Worm (Caenorhabditis elegans) whole organism, young adult: ENCODE results near the gene pud-3.

Experiments used
- B0019.2 ChIP-seq: fragments of 200-800 bp; sonication (Bioruptor generic); conservative IDR thresholded peaks from 2 replicates; pipeline ENCODE4 v1.3.6; 2022; ENCODE audit warnings: missing genetic modification reagents, missing genetic modification characterization, missing compliant biosample characterization
- B0336.3 ChIP-seq: fragments of 200-800 bp; sonication (Bioruptor generic); IDR thresholded peaks from 2 replicates; pipeline ENCODE4 v1.3.6; 2022; ENCODE audit warnings: missing genetic modification characterization, missing compliant biosample characterization
- F22D6.2 ChIP-seq: sonication (generic microtip); optimal IDR thresholded peaks from 2 replicates; lab custom pipeline; 2016; ENCODE audit warnings: mild to moderate bottlenecking, missing genetic modification characterization, missing compliant biosample characterization
- F39B2.1 ChIP-seq: fragments of 200-800 bp; sonication (Bioruptor generic); IDR thresholded peaks from 2 replicates; pipeline ENCODE4 v1.3.6; 2022; ENCODE audit warnings: missing genetic modification reagents, missing genetic modification characterization, missing compliant biosample characterization
- F49E8.2 ChIP-seq: sonication (generic microtip); optimal IDR thresholded peaks from 3 replicates; lab custom pipeline; 2017; ENCODE audit warnings: missing genetic modification characterization, mild to moderate bottlenecking, missing compliant biosample characterization, antibody characterized with exemption, moderate library complexity; ENCODE audit not compliant: insufficient read depth
- T07F8.4 ChIP-seq: sonication (generic microtip); optimal IDR thresholded peaks from 2 replicates; lab custom pipeline; 2016; ENCODE audit warnings: mild to moderate bottlenecking, missing genetic modification characterization, moderate library complexity, missing compliant biosample characterization
- Y95B8A.8 ChIP-seq: fragments of 200-800 bp; sonication (Bioruptor generic); IDR thresholded peaks from 2 replicates; pipeline ENCODE4 v1.3.6; 2022; ENCODE audit warnings: missing genetic modification reagents, missing genetic modification characterization, missing compliant biosample characterization
- ZK185.1 ChIP-seq: sonication (generic microtip); optimal IDR thresholded peaks from 2 replicates; lab custom pipeline; 2016; ENCODE audit warnings: mild to moderate bottlenecking, missing genetic modification characterization, missing compliant biosample characterization; ENCODE audit not compliant: poor library complexity, severe bottlenecking
- athp-1 ChIP-seq: sonication (generic microtip); optimal IDR thresholded peaks from 2 replicates; lab custom pipeline; 2017; ENCODE audit warnings: mild to moderate bottlenecking, missing genetic modification characterization, missing compliant biosample characterization
- attf-6 ChIP-seq: fragments of 200-800 bp; sonication (Bioruptor generic); IDR thresholded peaks from 2 replicates; pipeline ENCODE4 v1.3.6; 2022; ENCODE audit warnings: missing genetic modification reagents, missing genetic modification characterization, missing compliant biosample characterization
- ceh-27 ChIP-seq: fragments of 200-800 bp; sonication (Bioruptor generic); optimal IDR thresholded peaks from 2 replicates; lab custom pipeline; 2018; ENCODE audit warnings: mild to moderate bottlenecking, missing genetic modification characterization, moderate library complexity, missing compliant biosample characterization
- egl-44 ChIP-seq: fragments of 200-800 bp; sonication (Bioruptor generic); IDR thresholded peaks from 2 replicates; pipeline ENCODE4 v1.3.6; 2022; ENCODE audit warnings: missing genetic modification reagents, missing genetic modification characterization, missing compliant biosample characterization
- egrh-3 ChIP-seq: fragments of 200-800 bp; sonication (Bioruptor generic); IDR thresholded peaks from 2 replicates; pipeline ENCODE4 v1.3.6; 2022; ENCODE audit warnings: missing genetic modification reagents, missing genetic modification characterization, missing compliant biosample characterization
- fkh-3 ChIP-seq: sonication (generic microtip); optimal IDR thresholded peaks from 2 replicates; lab custom pipeline; 2016; ENCODE audit warnings: mild to moderate bottlenecking, missing genetic modification characterization, missing compliant biosample characterization
- hlh-26 ChIP-seq: fragments of 200-800 bp; sonication (Bioruptor generic); conservative IDR thresholded peaks from 2 replicates; pipeline ENCODE4 v1.3.6; 2022; ENCODE audit warnings: missing genetic modification reagents, missing genetic modification characterization, missing compliant biosample characterization
- let-607 ChIP-seq, 2 experiments: fragments of 200-800 bp in 1 of 2; sonication (Bioruptor generic) in 1 of 2; sonication (generic microtip) in 1 of 2; optimal IDR thresholded peaks; 2 replicates each; lab custom pipeline; 2016 to 2018; ENCODE audit warnings: mild to moderate bottlenecking in 2 of 2, missing compliant biosample characterization in 2 of 2, missing genetic modification characterization in 2 of 2, moderate library complexity in 2 of 2, missing genotype in 1 of 2
- lsl-1 ChIP-seq: fragments of 200-800 bp; sonication (Bioruptor generic); optimal IDR thresholded peaks from 2 replicates; lab custom pipeline; 2018; ENCODE audit warnings: mild to moderate bottlenecking, missing genetic modification characterization, moderate library complexity, missing compliant biosample characterization
- lsy-27 ChIP-seq: sonication (generic microtip); optimal IDR thresholded peaks from 2 replicates; lab custom pipeline; 2017; ENCODE audit warnings: missing genetic modification characterization, mild to moderate bottlenecking, missing compliant biosample characterization, antibody characterized with exemption, missing genotype, borderline replicate concordance; ENCODE audit not compliant: insufficient read depth
- madf-10 ChIP-seq: sonication (generic microtip); optimal IDR thresholded peaks from 2 replicates; lab custom pipeline; 2016; ENCODE audit warnings: mild to moderate bottlenecking, missing genetic modification characterization, missing compliant biosample characterization
- mes-4 ChIP-seq: sonication (generic microtip); optimal IDR thresholded peaks from 2 replicates; lab custom pipeline; 2016; ENCODE audit warnings: missing genotype, missing genetic modification characterization, missing compliant biosample characterization
- mxl-1 ChIP-seq: sonication (generic microtip); optimal IDR thresholded peaks from 2 replicates; lab custom pipeline; 2016; ENCODE audit warnings: missing genetic modification characterization, missing compliant biosample characterization
- nfya-1 ChIP-seq: sonication (generic microtip); optimal IDR thresholded peaks from 2 replicates; lab custom pipeline; 2017; ENCODE audit warnings: antibody characterized with exemption, missing compliant biosample characterization, missing genetic modification characterization, borderline replicate concordance; ENCODE audit not compliant: insufficient read depth
- pbrm-1 ChIP-seq: fragments of 200-800 bp; sonication (Bioruptor generic); IDR thresholded peaks from 2 replicates; pipeline ENCODE4 v1.3.6; 2022; ENCODE audit warnings: missing genetic modification reagents, missing genetic modification characterization, missing compliant biosample characterization
- snpc-1.3 ChIP-seq: sonication (generic microtip); optimal IDR thresholded peaks from 2 replicates; lab custom pipeline; 2017; ENCODE audit warnings: missing genetic modification characterization, mild to moderate bottlenecking, missing compliant biosample characterization, antibody characterized with exemption, moderate library complexity, missing genotype, missing genetic modification reagents; ENCODE audit not compliant: insufficient read depth
- snpc-4 ChIP-seq, 5 experiments: fragments of 150-350 bp in 1 of 5; sonication (generic microtip) in 4 of 5; optimal IDR thresholded peaks; 2 replicates each; lab custom pipeline; 2014 to 2018; ENCODE audit warnings: missing genetic modification characterization in 5 of 5, missing biosample characterization in 3 of 5, antibody characterized with exemption in 2 of 5, mild to moderate bottlenecking in 2 of 5, missing compliant biosample characterization in 2 of 5, missing genotype in 2 of 5, moderate library complexity in 2 of 5, missing genetic modification reagents in 1 of 5
- sptf-2 ChIP-seq: fragments of 200-800 bp; sonication (Bioruptor generic); optimal IDR thresholded peaks from 2 replicates; lab custom pipeline; 2018; ENCODE audit warnings: mild to moderate bottlenecking, missing genetic modification characterization, missing compliant biosample characterization
- tbp1 ChIP-seq: fragments of 200-800 bp; sonication (Bioruptor generic); optimal IDR thresholded peaks from 2 replicates; lab custom pipeline; 2018; ENCODE audit warnings: mild to moderate bottlenecking, missing genetic modification characterization, missing compliant biosample characterization
- tbx-9 ChIP-seq: sonication (generic microtip); optimal IDR thresholded peaks from 2 replicates; lab custom pipeline; 2016; ENCODE audit warnings: borderline replicate concordance, missing genetic modification characterization, inconsistent platforms, missing compliant biosample characterization
- xnd-1 ChIP-seq: sonication (generic microtip); optimal IDR thresholded peaks from 2 replicates; lab custom pipeline; 2016; ENCODE audit warnings: missing genotype, missing genetic modification reagents, missing genetic modification characterization, missing compliant biosample characterization
- zfh-2 ChIP-seq: fragments of 200-800 bp; sonication (Bioruptor generic); conservative IDR thresholded peaks from 2 replicates; pipeline ENCODE4 v1.3.6; 2022; ENCODE audit warnings: missing genetic modification reagents, missing genetic modification characterization, missing compliant biosample characterization
- zim-3 ChIP-seq: sonication (generic microtip); optimal IDR thresholded peaks from 2 replicates; lab custom pipeline; 2017; ENCODE audit warnings: mild to moderate bottlenecking, missing genetic modification characterization, moderate library complexity, missing compliant biosample characterization
- ztf-22 ChIP-seq: fragments of 200-800 bp; sonication (Bioruptor generic); optimal IDR thresholded peaks from 2 replicates; lab custom pipeline; 2018; ENCODE audit warnings: mild to moderate bottlenecking, missing genetic modification characterization, moderate library complexity, missing compliant biosample characterization
- ztf-26 ChIP-seq: sonication (generic microtip); optimal IDR thresholded peaks from 2 replicates; lab custom pipeline; 2017; ENCODE audit warnings: missing genetic modification characterization, missing compliant biosample characterization
- ztf-28 ChIP-seq: fragments of 200-800 bp; sonication (Bioruptor generic); IDR thresholded peaks from 2 replicates; pipeline ENCODE4 v1.3.6; 2022; ENCODE audit warnings: missing genetic modification reagents, missing genetic modification characterization, missing compliant biosample characterization

The pud-3 gene

ce11 chrV:2325052-2325451 is at the start of gene pud-3:
Gene pud-3, minus strand, starts transcription at chrV:2325152.
- TF ChIP-seq B0336.3 (GFP tag; lab: Robert Waterston, UW) (no peak), fkh-3 (tag; lab: Kevin White, UChicago) (no peak), tbx-9 (no peak), Y95B8A.8 (GFP tag; lab: Robert Waterston, UW) (no peak), attf-6 (GFP tag; lab: Robert Waterston, UW) (no peak), let-607 (tag; optimal IDR thresholded peaks at IDR 0.05; lab: Kevin White, UChicago) (no peak)

ce11 chrV:2343572-2343971 is 18.6 kb upstream of the pud-3 start:
- no peak for TF ChIP-seq snpc-4 (GFP tag; optimal IDR thresholded peaks at IDR 0.05; lab: Kevin White, UChicago)
- TF ChIP-seq snpc-4 (tag; optimal IDR thresholded peaks at IDR 0.05; lab: Kevin White, UChicago), result peak in 2 of 4 experiments; percentile 11 to 69
- no peak for TF ChIP-seq xnd-1 (tag; lab: Kevin White, UChicago)
- TF ChIP-seq tbp1 (GFP tag; lab: Kevin White, UChicago), result no peak
- peak; percentile 92 for TF ChIP-seq zfh-2 (GFP tag; lab: Robert Waterston, UW)
- TF ChIP-seq egrh-3 (GFP tag; lab: Robert Waterston, UW), result peak; percentile 82; the same call in 1 of the 2 replicates

ce11 chrV:2342083-2342482 is 17.1 kb upstream of the pud-3 start:
- TF ChIP-seq zfh-2 (GFP tag; lab: Robert Waterston, UW) (peak; percentile 78), snpc-4 (GFP tag; optimal IDR thresholded peaks at IDR 0.05; lab: Kevin White, UChicago) (no peak), snpc-4 (tag; optimal IDR thresholded peaks at IDR 0.05; lab: Kevin White, UChicago) (peak in 1 of 4 experiments; percentile 3), egrh-3 (GFP tag; lab: Robert Waterston, UW) (peak; percentile 27; the same call in 1 of the 2 replicates), pbrm-1 (no peak)

- TF ChIP-seq Y95B8A.8 (GFP tag; lab: Robert Waterston, UW), result no peak
- no peak for TF ChIP-seq mxl-1 (tag; lab: Kevin White, UChicago)
- TF ChIP-seq, all 124 proteins: peak for 0
These were observed 16.3 kb upstream of the pud-3 start, which contains the start of gene irld-30 for ce11 chrV:2341285-2341684. Gene irld-30, minus strand, starts transcription at chrV:2341385.

ce11 chrV:2338538-2338937 is 13.6 kb upstream of the pud-3 start, which contains the start of gene irld-29:
Gene irld-29, minus strand, starts transcription at chrV:2338638.
- TF ChIP-seq ZK185.1 (tag; lab: Kevin White, UChicago) (no peak), F39B2.1 (GFP tag; lab: Robert Waterston, UW) (no peak), hlh-26 (GFP tag; lab: Robert Waterston, UW) (no peak), tbx-9 (no peak), madf-10 (tag; lab: Kevin White, UChicago) (no peak), egl-44 (GFP tag; lab: Robert Waterston, UW) (no peak), Y95B8A.8 (GFP tag; lab: Robert Waterston, UW) (no peak), T07F8.4 (no peak), sptf-2 (GFP tag; lab: Kevin White, UChicago) (no peak), ztf-22 (GFP tag; lab: Kevin White, UChicago) (no peak), ztf-26 (tag; lab: Kevin White, UChicago) (no peak), B0019.2 (GFP tag; lab: Robert Waterston, UW) (no peak), attf-6 (GFP tag; lab: Robert Waterston, UW) (no peak), snpc-1.3 (tag; lab: Kevin White, UChicago) (no peak), lsy-27 (no peak)

- TF ChIP-seq pbrm-1 (no peak), ztf-28 (GFP tag; lab: Robert Waterston, UW) (no peak), mes-4 (tag; lab: Kevin White, UChicago) (no peak), ceh-27 (GFP tag; lab: Kevin White, UChicago) (no peak), lsl-1 (GFP tag; lab: Kevin White, UChicago) (no peak), nfya-1 (no peak), let-607 (tag; optimal IDR thresholded peaks at IDR 0.05; lab: Kevin White, UChicago) (no peak), F22D6.2 (tag; lab: Kevin White, UChicago) (no peak), F49E8.2 (tag; lab: Kevin White, UChicago) (no peak), athp-1 (tag; lab: Kevin White, UChicago) (no peak), tbx-9 (no peak), snpc-4 (GFP tag; optimal IDR thresholded peaks at IDR 0.05; lab: Kevin White, UChicago) (no peak), snpc-4 (tag; optimal IDR thresholded peaks at IDR 0.05; lab: Kevin White, UChicago) (no peak), zim-3 (tag; lab: Kevin White, UChicago) (no peak), tbp1 (GFP tag; lab: Kevin White, UChicago) (no peak)
These were observed 11.2 kb upstream of the pud-3 start, which contains the start of gene irld-28 for ce11 chrV:2336151-2336550. Gene irld-28, minus strand, starts transcription at chrV:2336251.
